Fruit fly (Drosophila melanogaster): ENCODE measurements around the gene r.

The r gene

dm6 chrX:16640260-16641100 is 14.7 kb upstream of the r start, which contains the start of the genes SNRPG and mthl1 (continued):
- TF ChIP-seq CG2199 (GFP tag; IDR thresholded peaks at IDR 0.05), result peak; percentile 72; the same call in 1 of the 3 replicates
- peak; percentile 16 for TF ChIP-seq Max (GFP tag; optimal IDR thresholded peaks at IDR 0.05)
- TF ChIP-seq CG4360 (GFP tag; IDR thresholded peaks at IDR 0.05), result peak; percentile 66
- TF ChIP-seq abd-A (tag; optimal IDR thresholded peaks at IDR 0.05), result no peak
- TF ChIP-seq Awh (GFP tag; IDR thresholded peaks at IDR 0.05), result peak; percentile 90
- peak; percentile 74 for TF ChIP-seq CG11504 (tag; optimal IDR thresholded peaks at IDR 0.05)
- TF ChIP-seq Mrtf (GFP tag; IDR thresholded peaks at IDR 0.05), result peak; percentile 95
- TF ChIP-seq vvl (GFP tag; IDR thresholded peaks at IDR 0.05), result peak; percentile 94
- TF ChIP-seq kni (GFP tag; optimal IDR thresholded peaks at IDR 0.05), result no peak
- TF ChIP-seq CG14710 (tag; optimal IDR thresholded peaks at IDR 0.05), result peak; percentile 100
- TF ChIP-seq Oaz (GFP tag; IDR thresholded peaks at IDR 0.05), result peak; percentile 85
- TF ChIP-seq CkIIα-i1 (GFP tag; IDR thresholded peaks at IDR 0.05), result peak; percentile 68; the same call in 1 of the 2 replicates
- TF ChIP-seq dimm (GFP tag; IDR thresholded peaks at IDR 0.05), result peak; percentile 55; the same call in 1 of the 2 replicates
- TF ChIP-seq HLH4C (GFP tag; IDR thresholded peaks at IDR 0.05; ENCODE audit: partially characterized antibody), result peak; percentile 53; the same call in 2 of the 3 replicates
- TF ChIP-seq CG12744 (GFP tag; optimal IDR thresholded peaks at IDR 0.05), result peak; percentile 3
- TF ChIP-seq CG14965 (GFP tag; optimal IDR thresholded peaks at IDR 0.05; ENCODE audit: borderline replicate concordance), result no peak
- peak; percentile 78 for TF ChIP-seq CG30431 (GFP tag; optimal IDR thresholded peaks at IDR 0.05)
- TF ChIP-seq CG33213 (GFP tag; optimal IDR thresholded peaks at IDR 0.05), result peak; percentile 54
- TF ChIP-seq C15 (GFP tag; IDR thresholded peaks at IDR 0.05), result peak; percentile 77
- peak; percentile 41 for TF ChIP-seq CG1792 (GFP tag; optimal IDR thresholded peaks at IDR 0.05)
- TF ChIP-seq maf-S (GFP tag; optimal IDR thresholded peaks at IDR 0.05), result peak; percentile 75
- TF ChIP-seq CG13424 (tag; optimal IDR thresholded peaks at IDR 0.05), result peak; percentile 72
- TF ChIP-seq hth (optimal IDR thresholded peaks at IDR 0.05), result no peak
- TF ChIP-seq CG43689 (GFP tag; IDR thresholded peaks at IDR 0.05), result peak; percentile 83
- peak; percentile 70 for TF ChIP-seq emc (GFP tag; optimal IDR thresholded peaks at IDR 0.05)
- TF ChIP-seq Gsc (GFP tag; IDR thresholded peaks at IDR 0.05), result peak; percentile 92
- TF ChIP-seq CG17802 (tag; optimal IDR thresholded peaks at IDR 0.05), result peak; percentile 94
- peak; percentile 77 for TF ChIP-seq tx (GFP tag; optimal IDR thresholded peaks at IDR 0.05)
- TF ChIP-seq tll (GFP tag; optimal IDR thresholded peaks at IDR 0.05), result peak in 1 of 2 experiments; percentile 62
- TF ChIP-seq eve (GFP tag; optimal IDR thresholded peaks at IDR 0.05), result no peak
- peak; percentile 91 for TF ChIP-seq ap (GFP tag; IDR thresholded peaks at IDR 0.05)
- TF ChIP-seq pho (GFP tag; optimal IDR thresholded peaks at IDR 0.05), result peak; percentile 81
- peak; percentile 70 for TF ChIP-seq CG2116 (GFP tag; optimal IDR thresholded peaks at IDR 0.05)
- peak; percentile 78 for TF ChIP-seq ro (GFP tag; IDR thresholded peaks at IDR 0.05)
- peak; percentile 29 for TF ChIP-seq kay (GFP tag; optimal IDR thresholded peaks at IDR 0.05)
- no peak for TF ChIP-seq Vsx1 (GFP tag; optimal IDR thresholded peaks at IDR 0.05)
- peak; percentile 57 for TF ChIP-seq CG5245 (GFP tag; optimal IDR thresholded peaks at IDR 0.05)
- TF ChIP-seq E2f2 (GFP tag; IDR thresholded peaks at IDR 0.05), result peak; percentile 69
- peak; percentile 9 for TF ChIP-seq Blimp-1 (GFP tag; optimal IDR thresholded peaks at IDR 0.05)
- peak; percentile 99 for TF ChIP-seq ssp (GFP tag; IDR thresholded peaks at IDR 0.05)
- TF ChIP-seq gce (GFP tag; IDR thresholded peaks at IDR 0.05), result peak; percentile 77; the same call in 2 of the 3 replicates
- TF ChIP-seq CG13123 (GFP tag; optimal IDR thresholded peaks at IDR 0.05), result peak; percentile 29
- peak; percentile 95 for TF ChIP-seq row (GFP tag; IDR thresholded peaks at IDR 0.05)
- TF ChIP-seq Side (GFP tag; optimal IDR thresholded peaks at IDR 0.05), result peak; percentile 49
- peak; percentile 69; the same call in 1 of the 2 replicates for TF ChIP-seq stc (GFP tag; IDR thresholded peaks at IDR 0.05)
- peak; percentile 94 for TF ChIP-seq E2f1 (GFP tag; IDR thresholded peaks at IDR 0.05)
- no peak for TF ChIP-seq btn (GFP tag; optimal IDR thresholded peaks at IDR 0.05)
- TF ChIP-seq H15 (GFP tag; IDR thresholded peaks at IDR 0.05), result peak; percentile 91
- TF ChIP-seq CG2875 (GFP tag; optimal IDR thresholded peaks at IDR 0.05), result no peak
- peak; percentile 74 for TF ChIP-seq fd96Cb (tag; optimal IDR thresholded peaks at IDR 0.05)
